Worm (Caenorhabditis elegans) whole organism, L3 larva: ENCODE results near the gene wdr-62.

Experiments
- ceh-82 ChIP-seq: fragments of 150-350 bp; optimal IDR thresholded peaks from 2 replicates; lab custom pipeline; 2014; ENCODE audit warnings: missing biosample characterization, missing genetic modification characterization
- egl-27 ChIP-seq: sonication (generic microtip); optimal IDR thresholded peaks from 4 replicates; lab custom pipeline; 2017; ENCODE audit warnings: missing biosample characterization, missing genetic modification reagents, missing genetic modification characterization
- elt-2 ChIP-seq: sonication (generic microtip); optimal IDR thresholded peaks from 2 replicates; lab custom pipeline; 2016; ENCODE audit warnings: missing genetic modification reagents, mild to moderate bottlenecking, missing genetic modification characterization, missing compliant biosample characterization
- elt-3 ChIP-seq, 3 experiments: fragments of 150-350 bp in 1 of 3; sonication (generic microtip) in 2 of 3; optimal IDR thresholded peaks; 2 replicates in 2 of 3; 4 replicates in 1 of 3; lab custom pipeline; 2014 to 2017; ENCODE audit warnings: missing biosample characterization in 3 of 3, missing genetic modification characterization in 3 of 3
- fkh-10 ChIP-seq: sonication (generic microtip); optimal IDR thresholded peaks from 2 replicates; lab custom pipeline; 2017; ENCODE audit warnings: missing biosample characterization, missing genetic modification reagents, missing genetic modification characterization
- lin-39 ChIP-seq: fragments of 150-350 bp; optimal IDR thresholded peaks from 2 replicates; lab custom pipeline; 2018; ENCODE audit warnings: missing biosample characterization, missing genetic modification reagents, missing genetic modification characterization
- mml-1 ChIP-seq: fragments of 150-350 bp; sonication (generic microtip); optimal IDR thresholded peaks from 3 replicates; lab custom pipeline; 2014; ENCODE audit warnings: missing biosample characterization, missing genetic modification characterization
- nhr-12 ChIP-seq: fragments of 150-350 bp; optimal IDR thresholded peaks from 2 replicates; lab custom pipeline; 2014; ENCODE audit warnings: missing biosample characterization, missing genetic modification characterization
- nhr-237 ChIP-seq: fragments of 150-350 bp; optimal IDR thresholded peaks from 2 replicates; lab custom pipeline; 2014; ENCODE audit warnings: missing biosample characterization, missing genetic modification characterization
- pqm-1 ChIP-seq: fragments of 150-350 bp; optimal IDR thresholded peaks from 2 replicates; lab custom pipeline; 2017; ENCODE audit warnings: missing biosample characterization, missing genetic modification characterization, inconsistent platforms

- TF ChIP-seq fkh-10 (GFP tag; lab: Kevin White, UChicago) = no peak
- TF ChIP-seq ceh-82 (tag; lab: Kevin White, UChicago) = no peak
- TF ChIP-seq nhr-237 = no peak
- no peak for TF ChIP-seq egl-27
- TF ChIP-seq lin-39 (tag; lab: Kevin White, UChicago) = no peak
- TF ChIP-seq elt-2 (tag; lab: Kevin White, UChicago) = no peak
- TF ChIP-seq elt-3 (tag; optimal IDR thresholded peaks at IDR 0.05; lab: Kevin White, UChicago) = no peak
- TF ChIP-seq nhr-12 = no peak
- TF ChIP-seq pqm-1 (tag; lab: Kevin White, UChicago) = peak; percentile 55
- TF ChIP-seq mml-1 (tag; lab: Kevin White, UChicago) = no peak
Measured at ce11 chrV:9406890-9407289, 37.0 kb upstream of the wdr-62 start.
